Worm (Caenorhabditis elegans) whole organism, late embryonic: Measurements from ENCODE around the gene ubq-1.
A peak's percentile ranks its signal among the peaks of the same experiment; 100 is the strongest.

Experiments
- F13H6.1 ChIP-seq: sonication (generic microtip); optimal IDR thresholded peaks from 2 replicates; lab custom pipeline; 2016; ENCODE audit warnings: missing genetic modification characterization, missing compliant biosample characterization
- Y22D7AL.16 ChIP-seq: sonication (generic microtip); optimal IDR thresholded peaks from 2 replicates; lab custom pipeline; 2016; ENCODE audit warnings: missing genetic modification characterization, missing compliant biosample characterization
- dmd-4 ChIP-seq: sonication (generic microtip); optimal IDR thresholded peaks from 2 replicates; lab custom pipeline; 2016; ENCODE audit warnings: borderline replicate concordance, missing genetic modification characterization, missing compliant biosample characterization
- elt-4 ChIP-seq: sonication (generic microtip); optimal IDR thresholded peaks from 2 replicates; lab custom pipeline; 2016; ENCODE audit warnings: missing genetic modification characterization, missing compliant biosample characterization
- ets-4 ChIP-seq: sonication (generic microtip); optimal IDR thresholded peaks from 2 replicates; lab custom pipeline; 2016; ENCODE audit warnings: missing genetic modification characterization, missing compliant biosample characterization
- fkh-10 ChIP-seq: fragments of 150-350 bp; optimal IDR thresholded peaks from 2 replicates; lab custom pipeline; 2014; ENCODE audit warnings: missing biosample characterization, missing genetic modification reagents, missing genetic modification characterization
- hlh-30 ChIP-seq: sonication (generic microtip); optimal IDR thresholded peaks from 2 replicates; lab custom pipeline; 2017; ENCODE audit warnings: antibody characterized with exemption, missing genetic modification characterization, missing compliant biosample characterization; ENCODE audit not compliant: insufficient read depth
- nhr-232 ChIP-seq: sonication (generic microtip); optimal IDR thresholded peaks from 2 replicates; lab custom pipeline; 2016; ENCODE audit warnings: missing genetic modification characterization, missing compliant biosample characterization
- ttx-3 ChIP-seq: sonication (generic microtip); optimal IDR thresholded peaks from 2 replicates; lab custom pipeline; 2016; ENCODE audit warnings: missing genetic modification reagents, missing genetic modification characterization, missing compliant biosample characterization

ce11 chrIII:5959049-5959448 is 19.0 kb downstream of the ubq-1 start:
- TF ChIP-seq Y22D7AL.16 (no peak), ttx-3 (tag; lab: Kevin White, UChicago) (no peak), hlh-30 (tag; lab: Kevin White, UChicago) (no peak), F13H6.1 (tag; lab: Kevin White, UChicago) (no peak), fkh-10 (GFP tag; lab: Kevin White, UChicago) (no peak), nhr-232 (tag; lab: Kevin White, UChicago) (no peak), dmd-4 (tag; lab: Kevin White, UChicago) (no peak), ets-4 (tag; lab: Kevin White, UChicago) (peak; percentile 79), elt-4 (tag; lab: Kevin White, UChicago) (no peak)
